Worm (Caenorhabditis elegans) whole organism, L4 larva: Measurements from ENCODE around the gene pus-1.

Source experiments
- ceh-62 ChIP-seq: sonication (generic microtip); optimal IDR thresholded peaks from 2 replicates; lab custom pipeline; 2017; ENCODE audit warnings: missing biosample characterization, missing genetic modification characterization
- ceh-82 ChIP-seq: sonication (generic microtip); optimal IDR thresholded peaks from 2 replicates; lab custom pipeline; 2017; ENCODE audit warnings: missing biosample characterization, missing genetic modification characterization
- egl-27 ChIP-seq: sonication (generic microtip); optimal IDR thresholded peaks from 3 replicates; lab custom pipeline; 2017; ENCODE audit warnings: missing biosample characterization, missing genetic modification reagents, missing genetic modification characterization
- nhr-237 ChIP-seq: sonication (generic microtip); optimal IDR thresholded peaks from 2 replicates; lab custom pipeline; 2017; ENCODE audit warnings: missing biosample characterization, missing genetic modification characterization
- ztf-11 ChIP-seq: fragments of 150-350 bp; optimal IDR thresholded peaks from 2 replicates; lab custom pipeline; 2014; ENCODE audit warnings: missing biosample characterization, missing genetic modification characterization

DNA sequence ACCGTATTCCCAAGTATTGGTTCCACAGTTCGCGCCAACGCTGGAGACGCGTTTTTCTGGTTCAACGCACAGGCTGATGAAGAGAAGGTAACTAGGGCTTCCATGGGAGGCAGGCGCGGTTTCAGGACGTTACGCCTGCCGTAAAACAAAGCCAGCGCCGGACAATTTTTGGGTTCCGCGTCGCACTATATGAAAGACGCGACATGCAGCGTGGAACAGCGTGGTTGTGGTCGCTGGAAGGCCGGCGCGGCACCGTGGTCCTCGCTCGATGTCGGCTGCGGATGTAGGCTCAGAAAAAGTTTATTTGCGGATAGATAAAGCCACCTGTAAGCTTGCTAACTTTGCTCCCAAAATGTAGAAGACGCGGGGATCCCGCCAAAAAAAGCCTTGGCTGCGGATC, 43.7 kb upstream of the pus-1 start:
- no peak for TF ChIP-seq nhr-237
- TF ChIP-seq egl-27, result no peak
- no peak for TF ChIP-seq ceh-62
- TF ChIP-seq ceh-82, result no peak
- TF ChIP-seq ztf-11 (tag; lab: Kevin White, UChicago), result no peak
